Fruit fly (Drosophila melanogaster) whole organism, pupa: ENCODE measurements around the gene CG43082.
A peak's percentile ranks its signal among the peaks of the same experiment; 100 is the strongest.

Experiments used
- CG10348 ChIP-seq: fragments of 200-800 bp; sonication (Bioruptor generic); IDR thresholded peaks from 2 replicates; pipeline ENCODE4 v1.3.6; 2022; ENCODE audit warnings: missing biosample characterization, missing genetic modification characterization
- CG12605 ChIP-seq: fragments of 200-800 bp; sonication (Bioruptor generic); IDR thresholded peaks from 2 replicates; pipeline ENCODE4 v1.3.6; 2022; ENCODE audit warnings: missing biosample characterization, missing genetic modification characterization
- CG13204 ChIP-seq: fragments of 200-800 bp; sonication (Bioruptor generic); optimal IDR thresholded peaks from 2 replicates; lab custom pipeline; 2018; ENCODE audit warnings: missing biosample characterization, mild to moderate bottlenecking, missing genetic modification characterization, moderate library complexity
- CG14655 ChIP-seq: fragments of 200-800 bp; sonication (Bioruptor generic); optimal IDR thresholded peaks from 3 replicates; lab custom pipeline; 2017; ENCODE audit warnings: mild to moderate bottlenecking, missing biosample characterization, missing genetic modification reagents, missing genetic modification characterization
- CG15710 ChIP-seq: fragments of 200-800 bp; sonication (Bioruptor generic); optimal IDR thresholded peaks from 2 replicates; lab custom pipeline; 2018; ENCODE audit warnings: missing biosample characterization, mild to moderate bottlenecking, missing genetic modification characterization, moderate library complexity
- CG17806 ChIP-seq: fragments of 200-800 bp; sonication (Bioruptor generic); optimal IDR thresholded peaks from 2 replicates; lab custom pipeline; 2018; ENCODE audit warnings: missing biosample characterization, mild to moderate bottlenecking, missing genetic modification characterization, moderate library complexity
- CG32121 ChIP-seq: fragments of 200-800 bp; sonication (Bioruptor generic); IDR thresholded peaks from 2 replicates; pipeline ENCODE4 v1.3.6; 2022; ENCODE audit warnings: missing biosample characterization, missing genetic modification characterization
- CG34367 ChIP-seq: fragments of 200-800 bp; sonication (Bioruptor generic); optimal IDR thresholded peaks from 2 replicates; lab custom pipeline; 2018; ENCODE audit warnings: missing biosample characterization, mild to moderate bottlenecking, missing genetic modification characterization
- CG4496 ChIP-seq: fragments of 200-800 bp; sonication (Bioruptor generic); IDR thresholded peaks from 3 replicates; pipeline ENCODE4 v1.3.6; 2022; ENCODE audit warnings: missing biosample characterization, missing genetic modification characterization
- CG8159 ChIP-seq: fragments of 200-800 bp; sonication (Bioruptor generic); optimal IDR thresholded peaks from 3 replicates; lab custom pipeline; 2018; ENCODE audit warnings: missing biosample characterization, mild to moderate bottlenecking, missing genetic modification characterization, moderate library complexity
- CG8301 ChIP-seq: fragments of 200-800 bp; sonication (Bioruptor generic); optimal IDR thresholded peaks from 2 replicates; lab custom pipeline; 2018; ENCODE audit warnings: missing biosample characterization, mild to moderate bottlenecking, missing genetic modification characterization
- CG9948 ChIP-seq: fragments of 200-800 bp; sonication (Bioruptor generic); optimal IDR thresholded peaks from 2 replicates; lab custom pipeline; 2018; ENCODE audit warnings: missing biosample characterization, mild to moderate bottlenecking, missing genetic modification characterization, moderate library complexity
- D1 ChIP-seq: fragments of 200-800 bp; sonication (Bioruptor generic); optimal IDR thresholded peaks from 2 replicates; lab custom pipeline; 2018; ENCODE audit warnings: missing biosample characterization, mild to moderate bottlenecking, missing genetic modification characterization, moderate library complexity
- EcR ChIP-seq: fragments of 200-800 bp; sonication (Bioruptor generic); optimal IDR thresholded peaks from 3 replicates; lab custom pipeline; 2019; ENCODE audit warnings: missing biosample characterization, missing genetic modification characterization, mild to moderate bottlenecking, moderate library complexity, missing genetic modification reagents
- Ets98B ChIP-seq: fragments of 200-800 bp; sonication (Bioruptor generic); IDR thresholded peaks from 2 replicates; pipeline ENCODE4 v1.3.6; 2022; ENCODE audit warnings: missing biosample characterization, missing genetic modification characterization
- Pif1A ChIP-seq: fragments of 200-800 bp; sonication (Bioruptor generic); optimal IDR thresholded peaks from 3 replicates; lab custom pipeline; 2016; ENCODE audit warnings: missing biosample characterization, missing genetic modification characterization
- Pif1B ChIP-seq: fragments of 200-800 bp; sonication (Bioruptor generic); optimal IDR thresholded peaks from 3 replicates; lab custom pipeline; 2016; ENCODE audit warnings: missing biosample characterization, missing genetic modification characterization
- Snoo ChIP-seq: fragments of 200-800 bp; sonication (Bioruptor generic); optimal IDR thresholded peaks from 3 replicates; lab custom pipeline; 2017; ENCODE audit warnings: missing biosample characterization, mild to moderate bottlenecking, missing genetic modification characterization, inconsistent platforms
- fd96Ca ChIP-seq: fragments of 200-800 bp; sonication (Bioruptor generic); IDR thresholded peaks from 3 replicates; pipeline ENCODE4 v1.3.6; 2022; ENCODE audit warnings: missing biosample characterization, missing genetic modification characterization
- gl ChIP-seq: fragments of 200-800 bp; sonication (Bioruptor generic); optimal IDR thresholded peaks from 2 replicates; lab custom pipeline; 2018; ENCODE audit warnings: missing biosample characterization, mild to moderate bottlenecking, missing genetic modification characterization
- rn ChIP-seq: fragments of 200-800 bp; sonication (Bioruptor generic); IDR thresholded peaks from 2 replicates; pipeline ENCODE4 v1.3.6; 2022; ENCODE audit warnings: missing biosample characterization, missing genetic modification characterization

Gene CG43082

dm6 chr3L:15624944-15625610 is 36.6 kb upstream of the CG43082 start:
- peak; percentile 65; the same call in 2 of the 3 replicates for TF ChIP-seq CG4496
- TF ChIP-seq fd96Ca (GFP tag; lab: Robert Waterston, UW) = no peak; the same call in 1 of the 3 replicates

dm6 chr3L:15625676-15626414 is 35.8 kb upstream of the CG43082 start:
- peak; percentile 64 for TF ChIP-seq CG13204
- peak; percentile 97 for TF ChIP-seq EcR (GFP tag; lab: Kevin White, UChicago)
- TF ChIP-seq CG15710 (tag; lab: Kevin White, UChicago) = peak; percentile 96
- peak; percentile 94 for TF ChIP-seq CG17806 (tag; lab: Kevin White, UChicago)
- peak; percentile 87 for TF ChIP-seq CG4496
- peak; percentile 90 for TF ChIP-seq CG34367
- peak; percentile 98 for TF ChIP-seq CG9948 (tag; lab: Kevin White, UChicago)
- TF ChIP-seq CG10348 (GFP tag; lab: Robert Waterston, UW) = no peak; the same call in none of the 2 replicates
- peak; percentile 78 for TF ChIP-seq Pif1B
- TF ChIP-seq CG32121 (GFP tag; lab: Robert Waterston, UW) = peak; percentile 96
- peak; percentile 97 for TF ChIP-seq CG8159 (tag; lab: Kevin White, UChicago)
- TF ChIP-seq fd96Ca (GFP tag; lab: Robert Waterston, UW) = no peak; the same call in none of the 3 replicates
- peak; percentile 93 for TF ChIP-seq D1 (tag; lab: Kevin White, UChicago)
- TF ChIP-seq Snoo (tag; lab: Kevin White, UChicago) = peak; percentile 96
- peak; percentile 90 for TF ChIP-seq rn (GFP tag; lab: Robert Waterston, UW)
- peak; percentile 98 for TF ChIP-seq CG8301 (tag; lab: Kevin White, UChicago)
- peak; percentile 74 for TF ChIP-seq Ets98B (GFP tag; lab: Robert Waterston, UW)
- peak; percentile 98 for TF ChIP-seq CG14655
- peak; percentile 72 for TF ChIP-seq CG12605
- peak; percentile 49 for TF ChIP-seq gl (tag; lab: Kevin White, UChicago)
- peak; percentile 62 for TF ChIP-seq Pif1A (GFP tag; lab: Kevin White, UChicago)

- TF ChIP-seq CG14655 = no peak
- TF ChIP-seq CG8301 (tag; lab: Kevin White, UChicago) = no peak
These were observed 34.4 kb upstream of the CG43082 start for dm6 chr3L:15627295-15627694.

- TF ChIP-seq CG13204 (no peak), Snoo (tag; lab: Kevin White, UChicago) (no peak), CG32121 (GFP tag; lab: Robert Waterston, UW) (no peak), Ets98B (GFP tag; lab: Robert Waterston, UW) (no peak), CG34367 (no peak), gl (tag; lab: Kevin White, UChicago) (no peak), CG10348 (GFP tag; lab: Robert Waterston, UW) (no peak), rn (GFP tag; lab: Robert Waterston, UW) (no peak), CG4496 (no peak), Pif1A (GFP tag; lab: Kevin White, UChicago) (no peak), CG17806 (tag; lab: Kevin White, UChicago) (no peak), CG12605 (no peak), CG8159 (tag; lab: Kevin White, UChicago) (no peak), CG15710 (tag; lab: Kevin White, UChicago) (no peak), fd96Ca (GFP tag; lab: Robert Waterston, UW) (no peak), Pif1B (no peak)
These were observed 30.6 kb upstream of the CG43082 start for dm6 chr3L:15631067-15631466.

dm6 chr3L:15632653-15633052 is 29.0 kb upstream of the CG43082 start:
- no peak for TF ChIP-seq CG13204
- no peak for TF ChIP-seq CG15710 (tag; lab: Kevin White, UChicago)
- no peak for TF ChIP-seq CG4496
- TF ChIP-seq Snoo (tag; lab: Kevin White, UChicago) = no peak
- no peak for TF ChIP-seq D1 (tag; lab: Kevin White, UChicago)
- no peak for TF ChIP-seq Pif1B
- TF ChIP-seq Ets98B (GFP tag; lab: Robert Waterston, UW) = no peak
- no peak for TF ChIP-seq CG12605
- TF ChIP-seq CG32121 (GFP tag; lab: Robert Waterston, UW) = no peak
- no peak for TF ChIP-seq EcR (GFP tag; lab: Kevin White, UChicago)
- TF ChIP-seq fd96Ca (GFP tag; lab: Robert Waterston, UW) = no peak
- TF ChIP-seq CG10348 (GFP tag; lab: Robert Waterston, UW) = no peak
- no peak for TF ChIP-seq CG14655
- no peak for TF ChIP-seq CG8301 (tag; lab: Kevin White, UChicago)
- TF ChIP-seq CG8159 (tag; lab: Kevin White, UChicago) = no peak
- TF ChIP-seq gl (tag; lab: Kevin White, UChicago) = no peak
- no peak for TF ChIP-seq CG34367
- no peak for TF ChIP-seq CG9948 (tag; lab: Kevin White, UChicago)
- no peak for TF ChIP-seq rn (GFP tag; lab: Robert Waterston, UW)
